Worm (Caenorhabditis elegans) whole organism, early embryonic: Measurements from ENCODE around the gene C09E8.1.

Experiments
- F13C5.2 ChIP-seq: sonication (generic microtip); optimal IDR thresholded peaks from 2 replicates; lab custom pipeline; 2017; ENCODE audit warnings: mild to moderate bottlenecking, missing genetic modification characterization, inconsistent platforms, missing compliant biosample characterization
- ama-1 ChIP-seq: fragments of 150-350 bp; optimal IDR thresholded peaks from 2 replicates; lab custom pipeline; 2014
- hnd-1 ChIP-seq: sonication (generic microtip); optimal IDR thresholded peaks from 2 replicates; lab custom pipeline; 2016; ENCODE audit warnings: missing genetic modification characterization, missing compliant biosample characterization
- pes-1 ChIP-seq: fragments of 200-800 bp; sonication (Bioruptor generic); IDR thresholded peaks from 2 replicates; pipeline ENCODE4 v1.3.6; 2022; ENCODE audit warnings: missing genetic modification reagents, missing genetic modification characterization, missing compliant biosample characterization
- sea-1 ChIP-seq: fragments of 200-800 bp; sonication (Bioruptor generic); conservative IDR thresholded peaks from 2 replicates; pipeline ENCODE4 v1.3.6; 2022; ENCODE audit warnings: missing genetic modification characterization, missing compliant biosample characterization
- tbx-11 ChIP-seq: fragments of 200-800 bp; sonication (Bioruptor generic); IDR thresholded peaks from 2 replicates; pipeline ENCODE4 v1.3.6; 2022; ENCODE audit warnings: missing genetic modification characterization, missing compliant biosample characterization
- tbx-37 ChIP-seq: fragments of 200-800 bp; sonication (Bioruptor generic); conservative IDR thresholded peaks from 2 replicates; pipeline ENCODE4 v1.3.6; 2022; ENCODE audit warnings: missing genetic modification reagents, missing genetic modification characterization, missing compliant biosample characterization
- tra-4 ChIP-seq: sonication (generic microtip); optimal IDR thresholded peaks from 2 replicates; lab custom pipeline; 2017; ENCODE audit warnings: missing genetic modification characterization, missing compliant biosample characterization

- no peak for TF ChIP-seq tra-4
- no peak for TF ChIP-seq ama-1 (lab: Kevin White, UChicago)
- TF ChIP-seq tbx-11 (GFP tag; lab: Robert Waterston, UW), result no peak
- no peak for TF ChIP-seq hnd-1 (tag; lab: Kevin White, UChicago)
- TF ChIP-seq tbx-37 (GFP tag; lab: Robert Waterston, UW), result no peak
- no peak for TF ChIP-seq pes-1 (GFP tag; lab: Robert Waterston, UW)
- no peak for TF ChIP-seq F13C5.2
- no peak for TF ChIP-seq sea-1 (GFP tag; lab: Robert Waterston, UW)
Observed at ce11 chrII:608341-608740, 52.1 kb downstream of the C09E8.1 start, which contains the start of gene W04H10.6.
